Fruit fly (Drosophila melanogaster): ENCODE measurements around the gene CG10026.

Gene CG10026

dm6 chr2L:19426330-19426781 is 27.7 kb upstream of the CG10026 start, which contains the start of gene Pax (continued):
- TF ChIP-seq Blimp-1 (GFP tag; optimal IDR thresholded peaks at IDR 0.05) (no peak), CG8290 (GFP tag; optimal IDR thresholded peaks at IDR 0.05) (no peak), CG8290 (tag; optimal IDR thresholded peaks at IDR 0.05) (peak in 1 of 2 experiments; percentile 56), Hmr (GFP tag; optimal IDR thresholded peaks at IDR 0.05) (peak; percentile 11), sens (GFP tag) (peak; percentile 72), prd (optimal IDR thresholded peaks at IDR 0.05) (no peak), prd (GFP tag; IDR thresholded peaks at IDR 0.05) (no peak), sima (GFP tag; optimal IDR thresholded peaks at IDR 0.05) (no peak), CG43689 (GFP tag; IDR thresholded peaks at IDR 0.05) (no peak), YL-1 (GFP tag; optimal IDR thresholded peaks at IDR 0.05) (peak; percentile 25), luna (GFP tag; optimal IDR thresholded peaks at IDR 0.05) (no peak), ewg (GFP tag; optimal IDR thresholded peaks at IDR 0.05) (peak; percentile 83), cg (GFP tag; optimal IDR thresholded peaks at IDR 0.05) (peak; percentile 93), scrt (GFP tag; optimal IDR thresholded peaks at IDR 0.05) (no peak), CG8359 (GFP tag; optimal IDR thresholded peaks at IDR 0.05; ENCODE audit: borderline replicate concordance) (no peak), Nf-YB (GFP tag; optimal IDR thresholded peaks at IDR 0.05) (peak; percentile 78), B-H2 (GFP tag; optimal IDR thresholded peaks at IDR 0.05) (no peak), CG12391 (tag; optimal IDR thresholded peaks at IDR 0.05) (no peak), Dip2 (GFP tag; IDR thresholded peaks at IDR 0.05) (no peak), row (GFP tag; IDR thresholded peaks at IDR 0.05) (0 out of 3 replicates have a peak, but pooled peaks have one; percentile 15)

- TF ChIP-seq CG3726 (GFP tag; IDR thresholded peaks at IDR 0.05) (no peak), grn (GFP tag; optimal IDR thresholded peaks at IDR 0.05) (peak; percentile 93), dysf (GFP tag; IDR thresholded peaks at IDR 0.05) (0 out of 3 replicates have a peak, but pooled peaks have one; percentile 19), ac (GFP tag; optimal IDR thresholded peaks at IDR 0.05) (no peak), Optix (GFP tag; IDR thresholded peaks at IDR 0.05) (0 out of 3 replicates have a peak, but pooled peaks have one; percentile 16), CG1602 (GFP tag; optimal IDR thresholded peaks at IDR 0.05) (no peak)
These were observed 24.3 kb upstream of the CG10026 start for dm6 chr2L:19429731-19430130.

- TF ChIP-seq CG2712 (tag; optimal IDR thresholded peaks at IDR 0.05) (peak; percentile 9), CG33213 (GFP tag; optimal IDR thresholded peaks at IDR 0.05) (peak; percentile 18), CG12391 (tag; optimal IDR thresholded peaks at IDR 0.05) (peak; percentile 19), CG18476 (GFP tag; optimal IDR thresholded peaks at IDR 0.05) (peak; percentile 10), gcm2 (GFP tag; optimal IDR thresholded peaks at IDR 0.05) (no peak), ac (GFP tag; optimal IDR thresholded peaks at IDR 0.05) (no peak), Sin3A (optimal IDR thresholded peaks at IDR 0.05) (peak; percentile 74), CG11695 (GFP tag; IDR thresholded peaks at IDR 0.05) (no peak), CG2129 (GFP tag; IDR thresholded peaks at IDR 0.05; ENCODE audit: partially characterized antibody) (peak; percentile 96), CG13775 (GFP tag; optimal IDR thresholded peaks at IDR 0.05) (no peak), nerfin-1 (tag; optimal IDR thresholded peaks at IDR 0.05) (peak; percentile 58), CG16813 (GFP tag; IDR thresholded peaks at IDR 0.05; ENCODE audit: partially characterized antibody) (peak; percentile 98), Lhr (GFP tag; optimal IDR thresholded peaks at IDR 0.05) (peak; percentile 69), ato (GFP tag; IDR thresholded peaks at IDR 0.05; ENCODE audit: partially characterized antibody) (peak; percentile 89), toy (GFP tag; IDR thresholded peaks at IDR 0.05) (no peak), Doc3 (GFP tag; IDR thresholded peaks at IDR 0.05; ENCODE audit: partially characterized antibody) (peak; percentile 96; the same call in 2 of the 3 replicates), seq (GFP tag; IDR thresholded peaks at IDR 0.05) (no peak), BtbVII (GFP tag; optimal IDR thresholded peaks at IDR 0.05) (no peak), CG3407 (GFP tag; optimal IDR thresholded peaks at IDR 0.05) (no peak), CG14860 (GFP tag; IDR thresholded peaks at IDR 0.05; ENCODE audit: partially characterized antibody) (peak; percentile 95), chif (GFP tag; optimal IDR thresholded peaks at IDR 0.05) (no peak), Lim3 (GFP tag; IDR thresholded peaks at IDR 0.05) (no peak), CG8944 (GFP tag; optimal IDR thresholded peaks at IDR 0.05) (peak; percentile 7), knrl (GFP tag; IDR thresholded peaks at IDR 0.05; ENCODE audit: partially characterized antibody) (peak; percentile 98), CG10979 (tag; optimal IDR thresholded peaks at IDR 0.05) (no peak)
These were observed 23.7 kb upstream of the CG10026 start, which contains the start of gene RtcB for dm6 chr2L:19430343-19430742. Gene RtcB, plus strand, starts transcription at chr2L:19430643.
